Worm (Caenorhabditis elegans) whole organism, midembryonic: ENCODE measurements around the gene math-48.
"Not testable (repeated sequence)": the region's sequence is repeated elsewhere in the genome, so short reads cannot be mapped to it uniquely, and the experiment has no call there.

Experiments
- T22C8.4 ChIP-seq: fragments of 200-800 bp; sonication (Bioruptor generic); IDR thresholded peaks from 2 replicates; pipeline ENCODE4 v1.3.6; 2022; ENCODE audit warnings: missing genetic modification characterization, missing compliant biosample characterization
- cog-1 ChIP-seq: sonication (generic microtip); optimal IDR thresholded peaks from 2 replicates; lab custom pipeline; 2016; ENCODE audit warnings: missing genetic modification characterization, missing compliant biosample characterization
- flt-1 ChIP-seq: fragments of 200-800 bp; sonication (Bioruptor generic); IDR thresholded peaks from 2 replicates; pipeline ENCODE4 v1.3.6; 2022; ENCODE audit warnings: missing genetic modification characterization, missing compliant biosample characterization
- klf-2 ChIP-seq: fragments of 200-800 bp; sonication (Bioruptor generic); conservative IDR thresholded peaks from 2 replicates; pipeline ENCODE4 v1.3.6; 2022; ENCODE audit warnings: missing genetic modification reagents, missing genetic modification characterization, missing compliant biosample characterization
- med-1 ChIP-seq: sonication (generic microtip); optimal IDR thresholded peaks from 2 replicates; lab custom pipeline; 2017; ENCODE audit warnings: missing genetic modification characterization, mild to moderate bottlenecking, missing compliant biosample characterization, antibody characterized with exemption, missing genetic modification reagents; ENCODE audit not compliant: insufficient read depth
- ref-1 ChIP-seq: fragments of 200-800 bp; sonication (Bioruptor generic); conservative IDR thresholded peaks from 2 replicates; pipeline ENCODE4 v1.3.6; 2022; ENCODE audit warnings: missing genetic modification reagents, missing genetic modification characterization, missing compliant biosample characterization
- tab-1 ChIP-seq: fragments of 200-800 bp; sonication (Bioruptor generic); IDR thresholded peaks from 2 replicates; pipeline ENCODE4 v1.3.6; 2022; ENCODE audit warnings: missing genetic modification characterization, missing compliant biosample characterization
- ztf-23 ChIP-seq: fragments of 200-800 bp; sonication (Bioruptor generic); IDR thresholded peaks from 2 replicates; pipeline ENCODE4 v1.3.6; 2022; ENCODE audit warnings: missing genetic modification reagents, missing genetic modification characterization, missing compliant biosample characterization
- ztf-29 ChIP-seq: fragments of 200-800 bp; sonication (Bioruptor generic); IDR thresholded peaks from 2 replicates; pipeline ENCODE4 v1.3.6; 2022; ENCODE audit warnings: missing genetic modification reagents, missing genetic modification characterization, missing compliant biosample characterization

The math-48 gene

DNA sequence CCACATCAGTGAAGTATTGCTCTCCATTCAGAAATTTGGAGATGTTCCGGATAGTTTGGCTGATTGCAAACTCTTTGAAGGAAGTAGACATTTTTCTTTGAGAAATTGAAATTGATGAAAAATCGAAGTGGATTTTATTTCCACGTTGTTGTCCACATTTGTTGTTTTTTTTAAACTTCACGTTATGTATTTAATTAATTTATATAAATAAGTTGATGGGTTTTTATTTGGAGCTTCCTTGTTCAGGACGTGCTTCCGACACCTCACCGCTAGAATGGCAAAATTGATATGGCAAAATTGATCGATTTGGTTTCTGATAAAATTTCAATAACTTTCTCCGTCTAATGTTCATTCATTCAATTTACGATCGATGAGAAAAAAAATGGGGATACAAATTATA, at the start of gene math-48:
Gene math-48 (minus strand): TSS at position 101 of the 400 bp plus-strand sequence.
- no peak for TF ChIP-seq cog-1 (tag; lab: Kevin White, UChicago)
- no peak for TF ChIP-seq T22C8.4
- TF ChIP-seq klf-2 = no peak
- no peak for TF ChIP-seq ztf-29 (GFP tag; lab: Robert Waterston, UW)
- TF ChIP-seq ref-1 (GFP tag; lab: Robert Waterston, UW) = no peak
- TF ChIP-seq flt-1 (GFP tag; lab: Robert Waterston, UW) = no peak
- TF ChIP-seq med-1 (GFP tag; lab: Kevin White, UChicago) = no peak
- no peak for TF ChIP-seq tab-1 (GFP tag; lab: Robert Waterston, UW)
- no peak for TF ChIP-seq ztf-23

DNA sequence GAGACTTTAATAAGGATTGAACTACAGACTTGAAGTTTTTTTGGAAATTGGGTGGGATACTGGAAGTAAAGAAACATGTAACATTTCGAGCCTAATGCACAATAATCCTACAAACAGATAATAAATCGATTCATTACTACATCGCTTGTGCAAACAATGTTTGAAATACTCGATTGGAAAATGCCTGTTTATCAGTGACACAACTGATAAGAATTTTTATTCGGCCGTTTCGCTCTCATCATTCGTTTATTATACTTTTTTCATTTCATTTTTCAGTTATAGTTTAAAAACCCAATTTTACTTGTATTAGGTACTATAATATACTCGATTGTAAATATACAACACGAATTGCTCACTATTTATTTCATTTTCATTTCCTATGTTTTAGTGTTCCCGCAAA, 49.4 kb upstream of the math-48 start:
- TF ChIP-seq ref-1 (GFP tag; lab: Robert Waterston, UW) = no peak
- no peak for TF ChIP-seq ztf-29 (GFP tag; lab: Robert Waterston, UW)
- TF ChIP-seq T22C8.4 = no peak
- no peak for TF ChIP-seq tab-1 (GFP tag; lab: Robert Waterston, UW)
- TF ChIP-seq med-1 (GFP tag; lab: Kevin White, UChicago) = no peak
- no peak for TF ChIP-seq klf-2
- TF ChIP-seq cog-1 (tag; lab: Kevin White, UChicago) = no peak
- no peak for TF ChIP-seq ztf-23
- no peak for TF ChIP-seq flt-1 (GFP tag; lab: Robert Waterston, UW)

- TF ChIP-seq cog-1 (tag; lab: Kevin White, UChicago) = no peak
- TF ChIP-seq ztf-29 (GFP tag; lab: Robert Waterston, UW) = no peak
- no peak for TF ChIP-seq med-1 (GFP tag; lab: Kevin White, UChicago)
- no peak for TF ChIP-seq ztf-23
- no peak for TF ChIP-seq klf-2
- no peak for TF ChIP-seq ref-1 (GFP tag; lab: Robert Waterston, UW)
- no peak for TF ChIP-seq flt-1 (GFP tag; lab: Robert Waterston, UW)
- no peak for TF ChIP-seq tab-1 (GFP tag; lab: Robert Waterston, UW)
- no peak for TF ChIP-seq T22C8.4
Measured at ce11 chrII:1993738-1994137, 47.4 kb upstream of the math-48 start, which contains the start of gene math-21. math-21 (plus strand) TSS chrII:1994038.

- TF ChIP-seq T22C8.4 (no peak), flt-1 (GFP tag; lab: Robert Waterston, UW) (no peak), tab-1 (GFP tag; lab: Robert Waterston, UW) (no peak), klf-2 (no peak), ztf-23 (no peak)
Measured at ce11 chrII:1989010-1989409, 42.7 kb upstream of the math-48 start, which contains the start of gene math-44. math-44 (plus strand) TSS chrII:1989310.

DNA sequence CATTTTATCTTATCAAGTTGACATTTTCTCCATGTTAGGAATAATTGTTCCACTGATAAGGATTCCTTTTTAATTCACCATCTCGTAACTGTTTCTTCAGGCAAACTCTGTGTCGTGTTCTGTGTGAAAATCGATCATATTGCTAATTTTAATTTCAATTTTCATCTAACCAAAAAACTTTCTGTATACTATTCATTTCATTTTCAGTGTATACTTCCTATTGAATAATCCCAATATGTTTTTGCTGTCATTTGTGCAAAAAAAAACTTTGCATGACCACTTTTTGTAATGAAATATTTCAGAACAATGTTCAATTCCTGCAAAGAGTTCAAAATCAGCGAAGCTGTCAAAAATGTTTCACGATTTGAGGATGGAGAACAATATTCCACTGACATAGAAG, 40.7 kb upstream of the math-48 start, which contains the start of gene Y16E11A.4:
Gene Y16E11A.4 (plus strand): TSS at position 301 of the 400 bp plus-strand sequence.
- no peak for TF ChIP-seq ref-1 (GFP tag; lab: Robert Waterston, UW)
- no peak for TF ChIP-seq cog-1 (tag; lab: Kevin White, UChicago)
- TF ChIP-seq flt-1 (GFP tag; lab: Robert Waterston, UW) = no peak
- no peak for TF ChIP-seq klf-2
- TF ChIP-seq ztf-23 = no peak
- no peak for TF ChIP-seq T22C8.4
- TF ChIP-seq med-1 (GFP tag; lab: Kevin White, UChicago) = no peak
- no peak for TF ChIP-seq tab-1 (GFP tag; lab: Robert Waterston, UW)
- TF ChIP-seq ztf-29 (GFP tag; lab: Robert Waterston, UW) = no peak

DNA sequence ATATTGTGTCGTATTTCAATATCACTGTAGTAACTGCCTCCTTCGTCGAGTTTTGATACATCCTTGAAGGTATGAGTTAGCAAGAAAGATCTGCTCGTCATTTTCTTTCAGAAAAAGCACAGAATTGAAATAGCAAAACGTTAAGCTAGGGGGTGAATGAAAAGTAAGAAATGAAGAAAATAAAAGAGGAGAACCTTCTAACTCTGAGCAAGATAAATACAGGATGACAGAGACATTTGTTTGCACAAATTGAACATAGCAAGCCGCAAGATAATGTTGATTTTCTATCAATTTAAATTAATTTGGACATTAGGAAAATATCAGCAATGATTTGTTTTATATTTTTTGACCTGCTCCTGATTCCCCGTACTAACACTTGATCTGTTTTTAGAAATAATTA, 9.2 kb upstream of the math-48 start, which contains the start of gene math-49:
Gene math-49 (minus strand): TSS at position 101 of the 400 bp plus-strand sequence.
- TF ChIP-seq T22C8.4; ztf-29 (GFP tag; lab: Robert Waterston, UW); klf-2: not testable (repeated sequence)

ce11 chrII:1949119-1949518, 2.8 kb upstream of the math-48 start:
- no peak for TF ChIP-seq flt-1 (GFP tag; lab: Robert Waterston, UW)
- no peak for TF ChIP-seq ztf-23
- no peak for TF ChIP-seq med-1 (GFP tag; lab: Kevin White, UChicago)
- no peak for TF ChIP-seq cog-1 (tag; lab: Kevin White, UChicago)
- TF ChIP-seq klf-2 = no peak
- no peak for TF ChIP-seq tab-1 (GFP tag; lab: Robert Waterston, UW)
- no peak for TF ChIP-seq ref-1 (GFP tag; lab: Robert Waterston, UW)
- TF ChIP-seq T22C8.4 = no peak
- TF ChIP-seq ztf-29 (GFP tag; lab: Robert Waterston, UW) = no peak

- not testable (repeated sequence) for TF ChIP-seq T22C8.4; tab-1 (GFP tag; lab: Robert Waterston, UW); cog-1 (tag; lab: Kevin White, UChicago)
Measured at ce11 chrII:1948393-1948792, 2.1 kb upstream of the math-48 start, which contains the start of gene ZK250.2. ZK250.2 (plus strand) TSS chrII:1948693.

- TF ChIP-seq ref-1 (GFP tag; lab: Robert Waterston, UW) = no peak
- TF ChIP-seq cog-1 (tag; lab: Kevin White, UChicago) = no peak
- no peak for TF ChIP-seq med-1 (GFP tag; lab: Kevin White, UChicago)
Measured at ce11 chrII:1945093-1945492, 1.2 kb downstream of the math-48 start, which contains the start of gene ZK250.14. ZK250.14 (minus strand) TSS chrII:1945193.

DNA sequence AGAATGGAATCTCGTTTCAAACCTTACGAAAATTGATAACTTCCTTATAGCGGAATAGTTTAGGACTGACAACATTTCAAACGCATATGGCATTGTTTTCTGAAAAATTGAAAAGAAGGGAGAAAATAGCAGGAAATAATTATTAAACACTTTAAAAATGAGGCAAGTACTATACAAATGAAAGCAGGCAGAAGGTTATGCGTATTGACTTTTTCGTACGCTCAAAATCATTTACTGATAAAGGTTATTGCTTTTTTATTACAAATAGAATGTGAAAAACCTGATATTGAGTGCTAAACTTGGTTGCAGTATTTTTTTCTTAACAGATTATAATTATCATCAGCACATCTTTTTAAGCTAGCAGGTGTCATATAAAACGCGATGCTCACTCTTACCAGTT, 6.7 kb downstream of the math-48 start, which contains the start of gene ZK250.13:
Gene ZK250.13 (minus strand): TSS at position 101 of the 400 bp plus-strand sequence.
- TF ChIP-seq T22C8.4 (no peak), klf-2 (no peak), med-1 (GFP tag; lab: Kevin White, UChicago) (no peak), cog-1 (tag; lab: Kevin White, UChicago) (no peak), flt-1 (GFP tag; lab: Robert Waterston, UW) (no peak), ztf-29 (GFP tag; lab: Robert Waterston, UW) (no peak), tab-1 (GFP tag; lab: Robert Waterston, UW) (no peak), ztf-23 (no peak)
